Fruit fly (Drosophila melanogaster) whole organism, pupa: ENCODE results near the gene ranshi.
A peak's percentile ranks its signal among the peaks of the same experiment; 100 is the strongest.

Experiments used
- CG10348 ChIP-seq: fragments of 200-800 bp; sonication (Bioruptor generic); IDR thresholded peaks from 2 replicates; pipeline ENCODE4 v1.3.6; 2022; ENCODE audit warnings: missing biosample characterization, missing genetic modification characterization
- CG12605 ChIP-seq: fragments of 200-800 bp; sonication (Bioruptor generic); IDR thresholded peaks from 2 replicates; pipeline ENCODE4 v1.3.6; 2022; ENCODE audit warnings: missing biosample characterization, missing genetic modification characterization
- CG13204 ChIP-seq: fragments of 200-800 bp; sonication (Bioruptor generic); optimal IDR thresholded peaks from 2 replicates; lab custom pipeline; 2018; ENCODE audit warnings: missing biosample characterization, mild to moderate bottlenecking, missing genetic modification characterization, moderate library complexity
- CG14655 ChIP-seq: fragments of 200-800 bp; sonication (Bioruptor generic); optimal IDR thresholded peaks from 3 replicates; lab custom pipeline; 2017; ENCODE audit warnings: mild to moderate bottlenecking, missing biosample characterization, missing genetic modification reagents, missing genetic modification characterization
- CG15710 ChIP-seq: fragments of 200-800 bp; sonication (Bioruptor generic); optimal IDR thresholded peaks from 2 replicates; lab custom pipeline; 2018; ENCODE audit warnings: missing biosample characterization, mild to moderate bottlenecking, missing genetic modification characterization, moderate library complexity
- CG17806 ChIP-seq: fragments of 200-800 bp; sonication (Bioruptor generic); optimal IDR thresholded peaks from 2 replicates; lab custom pipeline; 2018; ENCODE audit warnings: missing biosample characterization, mild to moderate bottlenecking, missing genetic modification characterization, moderate library complexity
- CG32121 ChIP-seq: fragments of 200-800 bp; sonication (Bioruptor generic); IDR thresholded peaks from 2 replicates; pipeline ENCODE4 v1.3.6; 2022; ENCODE audit warnings: missing biosample characterization, missing genetic modification characterization
- CG34367 ChIP-seq: fragments of 200-800 bp; sonication (Bioruptor generic); optimal IDR thresholded peaks from 2 replicates; lab custom pipeline; 2018; ENCODE audit warnings: missing biosample characterization, mild to moderate bottlenecking, missing genetic modification characterization
- CG4496 ChIP-seq: fragments of 200-800 bp; sonication (Bioruptor generic); IDR thresholded peaks from 3 replicates; pipeline ENCODE4 v1.3.6; 2022; ENCODE audit warnings: missing biosample characterization, missing genetic modification characterization
- CG8159 ChIP-seq: fragments of 200-800 bp; sonication (Bioruptor generic); optimal IDR thresholded peaks from 3 replicates; lab custom pipeline; 2018; ENCODE audit warnings: missing biosample characterization, mild to moderate bottlenecking, missing genetic modification characterization, moderate library complexity
- CG8301 ChIP-seq: fragments of 200-800 bp; sonication (Bioruptor generic); optimal IDR thresholded peaks from 2 replicates; lab custom pipeline; 2018; ENCODE audit warnings: missing biosample characterization, mild to moderate bottlenecking, missing genetic modification characterization
- CG9948 ChIP-seq: fragments of 200-800 bp; sonication (Bioruptor generic); optimal IDR thresholded peaks from 2 replicates; lab custom pipeline; 2018; ENCODE audit warnings: missing biosample characterization, mild to moderate bottlenecking, missing genetic modification characterization, moderate library complexity
- D1 ChIP-seq: fragments of 200-800 bp; sonication (Bioruptor generic); optimal IDR thresholded peaks from 2 replicates; lab custom pipeline; 2018; ENCODE audit warnings: missing biosample characterization, mild to moderate bottlenecking, missing genetic modification characterization, moderate library complexity
- EcR ChIP-seq: fragments of 200-800 bp; sonication (Bioruptor generic); optimal IDR thresholded peaks from 3 replicates; lab custom pipeline; 2019; ENCODE audit warnings: missing biosample characterization, missing genetic modification characterization, mild to moderate bottlenecking, moderate library complexity, missing genetic modification reagents
- Ets98B ChIP-seq: fragments of 200-800 bp; sonication (Bioruptor generic); IDR thresholded peaks from 2 replicates; pipeline ENCODE4 v1.3.6; 2022; ENCODE audit warnings: missing biosample characterization, missing genetic modification characterization
- Pif1A ChIP-seq: fragments of 200-800 bp; sonication (Bioruptor generic); optimal IDR thresholded peaks from 3 replicates; lab custom pipeline; 2016; ENCODE audit warnings: missing biosample characterization, missing genetic modification characterization
- Pif1B ChIP-seq: fragments of 200-800 bp; sonication (Bioruptor generic); optimal IDR thresholded peaks from 3 replicates; lab custom pipeline; 2016; ENCODE audit warnings: missing biosample characterization, missing genetic modification characterization
- Snoo ChIP-seq: fragments of 200-800 bp; sonication (Bioruptor generic); optimal IDR thresholded peaks from 3 replicates; lab custom pipeline; 2017; ENCODE audit warnings: missing biosample characterization, mild to moderate bottlenecking, missing genetic modification characterization, inconsistent platforms
- fd96Ca ChIP-seq: fragments of 200-800 bp; sonication (Bioruptor generic); IDR thresholded peaks from 3 replicates; pipeline ENCODE4 v1.3.6; 2022; ENCODE audit warnings: missing biosample characterization, missing genetic modification characterization
- gl ChIP-seq: fragments of 200-800 bp; sonication (Bioruptor generic); optimal IDR thresholded peaks from 2 replicates; lab custom pipeline; 2018; ENCODE audit warnings: missing biosample characterization, mild to moderate bottlenecking, missing genetic modification characterization
- rn ChIP-seq: fragments of 200-800 bp; sonication (Bioruptor generic); IDR thresholded peaks from 2 replicates; pipeline ENCODE4 v1.3.6; 2022; ENCODE audit warnings: missing biosample characterization, missing genetic modification characterization

The ranshi gene

DNA sequence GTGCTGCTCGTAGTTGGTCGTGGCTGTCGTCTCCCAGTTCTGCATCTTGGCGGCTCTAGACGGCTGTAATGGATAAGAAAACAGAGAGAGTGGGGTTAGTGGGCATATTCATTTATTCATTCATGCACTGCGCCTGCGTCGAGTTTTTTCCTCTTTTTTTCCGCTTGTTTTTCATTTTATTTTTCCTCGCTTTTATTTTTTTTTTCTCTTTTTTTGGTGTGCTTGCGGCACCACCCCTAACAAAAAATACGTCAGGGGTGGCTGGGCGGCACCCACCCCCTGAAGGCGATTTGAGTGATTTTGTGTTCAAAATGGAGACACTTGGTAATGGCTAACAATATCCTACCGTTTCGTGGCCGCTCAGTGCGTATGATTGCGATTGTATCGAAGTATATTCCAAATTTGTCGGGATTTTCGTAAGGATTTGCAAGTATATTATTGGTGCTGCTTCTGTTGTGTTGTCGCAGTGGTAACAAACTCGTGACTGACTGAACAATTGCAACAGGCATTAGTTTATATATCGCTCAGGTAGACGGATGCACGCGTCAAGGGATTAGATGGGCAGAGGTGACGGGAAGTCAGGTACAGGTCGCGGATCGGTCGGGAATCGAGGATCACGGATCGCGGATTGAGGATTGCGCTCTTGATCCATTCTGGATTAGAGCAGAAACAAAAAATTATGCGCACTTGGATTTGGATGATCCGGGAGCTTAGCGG is 35.2 kb downstream of the ranshi start:
- peak; percentile 83 for TF ChIP-seq CG14655
- no peak for TF ChIP-seq CG10348
- TF ChIP-seq Snoo (tag; lab: Kevin White, UChicago): no peak
- peak; percentile 99 for TF ChIP-seq CG12605 (GFP tag; lab: Robert Waterston, UW)
- TF ChIP-seq fd96Ca (GFP tag; lab: Robert Waterston, UW): peak; percentile 94
- no peak for TF ChIP-seq D1 (tag; lab: Kevin White, UChicago)
- peak; percentile 86 for TF ChIP-seq CG13204
- TF ChIP-seq CG9948 (tag; lab: Kevin White, UChicago): no peak
- TF ChIP-seq CG34367: peak; percentile 84
- TF ChIP-seq EcR (GFP tag; lab: Kevin White, UChicago): no peak
- TF ChIP-seq gl (tag; lab: Kevin White, UChicago): peak; percentile 94
- TF ChIP-seq Pif1A (GFP tag; lab: Kevin White, UChicago): peak; percentile 92
- TF ChIP-seq CG8301 (tag; lab: Kevin White, UChicago): no peak
- peak; percentile 84 for TF ChIP-seq rn (GFP tag; lab: Robert Waterston, UW)
- peak; percentile 94; the same call in 1 of the 2 replicates for TF ChIP-seq CG32121
- TF ChIP-seq CG15710 (tag; lab: Kevin White, UChicago): peak; percentile 79
- TF ChIP-seq Pif1B (GFP tag; lab: Kevin White, UChicago): peak; percentile 87
- TF ChIP-seq CG17806 (tag; lab: Kevin White, UChicago): no peak
- peak; percentile 99; the same call in 2 of the 3 replicates for TF ChIP-seq CG4496 (GFP tag; lab: Robert Waterston, UW)
- peak; percentile 96 for TF ChIP-seq Ets98B (GFP tag; lab: Robert Waterston, UW)
- TF ChIP-seq CG8159 (tag; lab: Kevin White, UChicago): peak; percentile 85

DNA sequence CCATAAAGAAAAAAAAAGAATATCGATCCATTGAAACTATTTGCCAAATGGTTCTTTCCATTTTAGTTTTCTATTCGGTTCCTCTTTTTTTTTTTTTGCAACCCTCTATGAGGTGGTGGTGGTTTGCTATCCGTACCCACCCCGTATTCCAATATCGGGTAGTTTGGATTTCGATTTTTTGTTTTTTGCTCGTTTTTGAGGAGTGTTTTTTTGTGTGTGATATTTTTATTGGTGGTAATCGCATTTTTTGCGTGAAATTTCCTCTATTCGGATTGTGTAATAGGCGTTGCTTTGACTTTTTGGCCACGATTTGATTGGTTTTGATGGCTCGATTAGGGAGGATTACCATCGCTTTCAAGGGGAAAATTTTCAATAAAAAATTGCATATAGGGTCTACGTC is 43.0 kb downstream of the ranshi start:
- TF ChIP-seq CG8301 (tag; lab: Kevin White, UChicago): no peak
- TF ChIP-seq CG34367: no peak
- TF ChIP-seq CG8159 (tag; lab: Kevin White, UChicago): no peak
- TF ChIP-seq Pif1B (GFP tag; lab: Kevin White, UChicago): no peak
- no peak for TF ChIP-seq CG13204
- no peak for TF ChIP-seq D1 (tag; lab: Kevin White, UChicago)

DNA sequence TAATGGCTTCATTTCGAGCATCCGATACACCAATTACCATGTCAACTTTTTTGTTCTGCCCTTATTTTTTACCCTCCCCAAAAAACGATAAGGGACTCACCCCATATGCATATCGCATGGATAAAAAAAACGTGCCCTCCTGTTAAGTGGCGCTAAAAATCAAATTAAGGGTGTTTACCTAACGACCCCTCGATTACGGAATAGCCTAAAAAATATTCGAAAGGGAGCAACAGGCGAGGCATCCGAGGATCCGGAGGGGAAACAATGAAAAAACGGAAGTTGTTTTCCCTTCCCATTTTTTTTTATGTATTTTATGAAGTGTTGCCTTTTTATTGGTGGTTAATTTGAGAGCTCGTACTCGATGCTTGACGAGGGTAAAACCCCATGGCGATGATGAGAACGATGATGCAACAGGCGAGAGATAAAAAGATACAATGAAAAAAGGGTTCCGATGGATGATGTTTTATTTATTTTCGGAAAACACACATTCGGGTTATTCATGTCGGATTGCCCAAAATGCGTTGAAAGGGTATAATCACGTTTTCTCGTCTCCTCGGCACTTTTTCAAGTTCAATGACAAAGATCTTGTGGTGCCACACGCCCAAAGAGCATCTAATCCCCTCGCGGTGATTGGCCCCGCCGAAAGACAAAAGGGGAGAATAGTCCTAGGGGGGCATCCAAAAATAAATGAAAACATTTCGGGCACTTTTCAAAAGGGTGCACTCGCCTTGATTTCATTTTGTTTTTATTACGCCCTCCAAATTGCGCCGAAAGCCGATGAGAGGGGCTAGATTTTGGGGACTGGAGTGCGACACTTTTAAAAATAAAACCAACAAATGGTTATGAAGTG is 44.9 kb downstream of the ranshi start, which contains the start of gene CG44227:
Gene CG44227, minus strand, starts transcription at position 849 of the 850 bp plus-strand sequence.
- TF ChIP-seq Snoo (tag; lab: Kevin White, UChicago) (no peak), Pif1B (GFP tag; lab: Kevin White, UChicago) (no peak), CG13204 (no peak), fd96Ca (GFP tag; lab: Robert Waterston, UW) (no peak), D1 (tag; lab: Kevin White, UChicago) (no peak), CG15710 (tag; lab: Kevin White, UChicago) (no peak), EcR (GFP tag; lab: Kevin White, UChicago) (no peak), CG10348 (no peak), CG8301 (tag; lab: Kevin White, UChicago) (no peak), gl (tag; lab: Kevin White, UChicago) (no peak), CG8159 (tag; lab: Kevin White, UChicago) (no peak), CG32121 (no peak), CG9948 (tag; lab: Kevin White, UChicago) (no peak), CG12605 (GFP tag; lab: Robert Waterston, UW) (no peak), CG17806 (tag; lab: Kevin White, UChicago) (no peak)

DNA sequence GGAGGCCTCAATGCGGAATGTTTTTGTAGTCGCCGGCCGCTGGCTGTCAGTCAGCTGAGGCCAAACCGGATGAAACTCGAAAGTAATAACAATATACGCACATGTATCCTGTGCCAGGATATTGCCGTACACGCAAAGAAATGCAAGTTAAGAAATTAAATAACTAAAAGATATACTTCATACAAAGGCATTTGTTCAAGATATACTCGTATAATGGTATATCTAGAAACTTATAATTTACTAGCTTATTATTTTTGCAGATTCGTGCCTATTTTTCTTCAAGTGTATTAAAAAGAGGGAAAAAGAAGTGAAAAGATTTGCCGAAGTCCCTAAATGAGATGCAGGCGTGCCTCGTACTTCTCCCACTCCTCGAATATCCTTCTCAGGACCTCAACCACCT is 46.2 kb downstream of the ranshi start:
- TF ChIP-seq CG12605 (GFP tag; lab: Robert Waterston, UW) (no peak), CG13204 (no peak), Pif1A (GFP tag; lab: Kevin White, UChicago) (no peak), CG9948 (tag; lab: Kevin White, UChicago) (no peak), Snoo (tag; lab: Kevin White, UChicago) (no peak)

DNA sequence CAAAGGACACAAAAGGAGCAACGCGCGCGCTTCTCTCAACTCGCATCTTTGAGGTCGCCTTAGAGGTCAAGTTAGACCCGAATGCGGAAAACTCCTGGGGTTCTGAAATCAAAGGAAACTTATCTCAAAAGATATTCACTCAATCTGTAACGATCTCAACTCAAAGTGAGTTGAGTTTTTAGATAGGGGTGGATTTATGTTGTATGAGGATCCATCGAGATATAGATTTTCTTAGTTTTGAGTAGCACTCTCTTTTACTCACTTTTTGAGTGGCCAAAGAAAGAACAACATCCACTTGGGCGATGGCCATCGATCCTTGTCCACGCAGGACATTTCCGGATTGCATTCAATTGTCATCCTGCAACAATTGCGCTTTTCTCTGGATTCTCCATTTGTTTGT is 48.9 kb downstream of the ranshi start:
- TF ChIP-seq rn (GFP tag; lab: Robert Waterston, UW): no peak
- no peak for TF ChIP-seq CG8159 (tag; lab: Kevin White, UChicago)
- TF ChIP-seq CG9948 (tag; lab: Kevin White, UChicago): no peak
- no peak for TF ChIP-seq Pif1B (GFP tag; lab: Kevin White, UChicago)
- no peak for TF ChIP-seq CG12605 (GFP tag; lab: Robert Waterston, UW)
- TF ChIP-seq CG13204: no peak
- TF ChIP-seq CG17806 (tag; lab: Kevin White, UChicago): no peak

DNA sequence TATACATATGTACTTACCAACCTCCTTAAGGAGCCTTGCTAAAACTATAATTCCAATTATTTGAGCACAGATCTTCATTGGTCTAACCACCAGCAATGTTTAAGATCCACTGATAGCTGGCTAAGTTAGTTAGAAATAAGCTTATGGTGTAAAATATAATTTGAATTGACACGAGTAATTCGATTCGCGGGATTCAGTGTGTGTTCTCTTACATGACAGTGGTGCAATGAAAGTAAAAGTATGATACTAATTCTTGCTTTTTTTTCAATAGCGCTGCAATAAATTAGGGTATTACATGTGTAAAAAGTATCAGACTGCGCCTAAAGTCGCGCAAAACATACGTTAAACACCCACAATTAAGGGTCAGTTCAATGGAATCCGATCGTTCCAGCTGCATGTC is 49.6 kb downstream of the ranshi start, which contains the start of gene CG33325:
Gene CG33325, minus strand, starts transcription at position 101 of the 400 bp plus-strand sequence.
- TF ChIP-seq fd96Ca (GFP tag; lab: Robert Waterston, UW) (no peak), gl (tag; lab: Kevin White, UChicago) (no peak)
